Fruit fly (Drosophila melanogaster) whole organism, prepupa: Measurements from ENCODE around the gene CG34278.

Source experiments
- CG10631 ChIP-seq: fragments of 200-800 bp; sonication (Bioruptor generic); optimal IDR thresholded peaks from 2 replicates; lab custom pipeline; 2016; ENCODE audit warnings: missing biosample characterization, missing genetic modification characterization
- CG11762 ChIP-seq: fragments of 200-800 bp; sonication (Bioruptor generic); optimal IDR thresholded peaks from 3 replicates; lab custom pipeline; 2016; ENCODE audit warnings: missing biosample characterization, missing genetic modification characterization; ENCODE audit not compliant: insufficient read depth
- Gug ChIP-seq: fragments of 200-800 bp; sonication (Bioruptor generic); IDR thresholded peaks from 2 replicates; pipeline ENCODE4 v1.3.6; 2022; ENCODE audit warnings: missing biosample characterization, missing genetic modification characterization
- Sox102F ChIP-seq: fragments of 200-800 bp; sonication (Bioruptor generic); optimal IDR thresholded peaks from 2 replicates; lab custom pipeline; 2016; ENCODE audit warnings: missing biosample characterization, mild to moderate bottlenecking, missing genetic modification characterization
- acj6 ChIP-seq: fragments of 200-800 bp; sonication (Bioruptor generic); optimal IDR thresholded peaks from 3 replicates; lab custom pipeline; 2016; ENCODE audit warnings: missing biosample characterization, missing genetic modification characterization
- fkh ChIP-seq: fragments of 200-800 bp; sonication (Bioruptor generic); optimal IDR thresholded peaks from 3 replicates; lab custom pipeline; 2017; ENCODE audit warnings: missing biosample characterization, mild to moderate bottlenecking, missing genetic modification characterization, moderate library complexity
- pdm3 ChIP-seq: fragments of 200-800 bp; sonication (Bioruptor generic); optimal IDR thresholded peaks from 3 replicates; lab custom pipeline; 2016; ENCODE audit warnings: missing biosample characterization, missing genetic modification characterization
- salr ChIP-seq, 2 experiments: fragments of 200-800 bp; sonication (Bioruptor generic); optimal IDR thresholded peaks; 3 replicates each; lab custom pipeline; 2016 to 2018; ENCODE audit warnings: missing biosample characterization in 2 of 2, missing genetic modification characterization in 2 of 2, mild to moderate bottlenecking in 1 of 2

DNA sequence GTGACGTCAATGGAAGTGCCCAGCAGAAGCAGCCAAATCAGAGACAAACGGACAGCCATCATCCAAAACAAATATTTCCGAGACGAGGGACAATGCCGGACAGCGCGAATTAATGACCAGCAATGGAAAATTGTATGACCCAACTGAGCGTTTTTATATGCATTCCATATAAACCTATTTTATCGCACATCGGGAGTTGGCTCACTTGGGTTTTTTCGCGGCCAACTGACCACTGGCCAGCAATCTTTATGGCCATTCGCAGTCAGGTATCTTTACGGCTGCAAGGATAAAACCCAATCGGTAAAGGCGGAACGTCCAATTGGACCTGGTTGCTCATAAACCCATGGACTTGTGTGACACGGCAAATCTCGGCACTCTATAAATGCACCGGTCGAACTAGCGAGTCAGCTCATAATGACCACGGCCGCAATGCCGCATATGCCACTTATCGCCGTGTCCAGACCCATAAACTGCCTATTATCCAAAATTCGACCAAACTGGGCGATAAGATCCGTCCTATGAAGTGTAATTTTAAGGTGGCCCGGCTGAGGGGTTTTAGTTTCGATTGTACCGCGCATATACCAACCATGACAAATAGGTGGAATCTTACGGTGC is 11.9 kb downstream of the CG34278 start, which contains the start of the genes CG4053 and CG31266:
- TF ChIP-seq CG10631, result no peak
- no peak for TF ChIP-seq Sox102F (GFP tag; lab: Kevin White, UChicago)
- no peak for TF ChIP-seq Gug (GFP tag; lab: Robert Waterston, UW)
- TF ChIP-seq CG11762 (GFP tag; lab: Kevin White, UChicago), result no peak
- no peak for TF ChIP-seq pdm3 (GFP tag; lab: Kevin White, UChicago)
- TF ChIP-seq fkh (GFP tag; lab: Kevin White, UChicago), result no peak
- TF ChIP-seq salr (GFP tag; optimal IDR thresholded peaks at IDR 0.05; lab: Kevin White, UChicago), result no peak
- no peak for TF ChIP-seq acj6 (GFP tag; lab: Kevin White, UChicago)
